Fruit fly (Drosophila melanogaster) Kc167 (cell line): ENCODE data around the gene cype.

Source experiments
- h ChIP-seq: fragments of >200 bp; optimal IDR thresholded peaks from 3 replicates; lab custom pipeline; 2018; ENCODE audit warnings: missing external identifiers
- insv ChIP-seq: fragments of >200 bp; optimal IDR thresholded peaks from 3 replicates; lab custom pipeline; 2018; ENCODE audit warnings: missing external identifiers
- psq ChIP-seq: fragments of >200 bp; optimal IDR thresholded peaks from 2 replicates; lab custom pipeline; 2017; ENCODE audit warnings: missing external identifiers

DNA sequence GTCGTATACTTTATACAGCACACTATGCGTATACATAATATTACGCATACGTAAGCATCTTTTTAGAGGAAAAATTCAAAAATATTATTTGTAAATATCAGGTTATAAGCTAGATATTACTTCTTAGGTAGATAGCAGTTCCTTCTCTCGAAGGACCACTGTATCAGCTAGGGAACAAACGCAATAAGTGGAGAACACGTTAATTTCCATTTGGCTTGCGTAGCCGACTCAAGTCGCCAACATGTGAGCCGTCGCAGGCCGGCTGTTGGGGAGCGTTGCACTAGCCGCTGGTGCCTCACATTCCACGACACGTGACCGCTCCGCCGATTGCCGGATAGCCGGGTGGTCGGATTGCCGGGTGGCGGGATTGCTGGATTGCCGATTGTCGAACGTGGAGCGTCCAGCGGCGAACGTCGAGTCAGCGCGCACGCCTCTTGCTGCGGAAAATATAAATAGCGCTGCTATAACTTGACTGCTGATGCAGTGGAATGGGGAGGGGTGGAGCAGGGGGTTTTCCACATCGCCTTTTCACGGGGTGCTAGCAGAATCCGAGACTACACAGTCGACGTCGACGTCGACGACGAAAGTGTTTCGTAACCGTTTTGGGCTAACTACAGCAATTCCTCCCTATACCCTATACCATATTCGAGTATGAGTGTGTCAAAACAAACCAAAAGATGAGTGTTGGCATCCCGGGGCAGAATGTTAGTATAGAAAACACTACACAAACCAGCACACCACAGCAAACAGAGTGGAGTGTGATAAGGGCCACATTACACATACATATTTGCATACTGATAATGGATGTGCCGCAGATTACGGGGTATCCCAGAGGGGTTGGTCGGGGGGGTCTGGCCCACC, 23.8 kb upstream of the cype start:
- TF ChIP-seq psq (lab: Kevin White, UChicago) = no peak
- no peak for TF ChIP-seq insv
- no peak for TF ChIP-seq h (lab: Kevin White, UChicago)
